Fruit fly (Drosophila melanogaster) whole organism, larva: ENCODE measurements around the gene CG31612.

Source experiments
- noc ChIP-seq: fragments of 200-800 bp; sonication (Bioruptor generic); optimal IDR thresholded peaks from 3 replicates; lab custom pipeline; 2019; ENCODE audit warnings: missing biosample characterization, mild to moderate bottlenecking, missing genetic modification characterization, moderate library complexity

CG31612 gene

DNA sequence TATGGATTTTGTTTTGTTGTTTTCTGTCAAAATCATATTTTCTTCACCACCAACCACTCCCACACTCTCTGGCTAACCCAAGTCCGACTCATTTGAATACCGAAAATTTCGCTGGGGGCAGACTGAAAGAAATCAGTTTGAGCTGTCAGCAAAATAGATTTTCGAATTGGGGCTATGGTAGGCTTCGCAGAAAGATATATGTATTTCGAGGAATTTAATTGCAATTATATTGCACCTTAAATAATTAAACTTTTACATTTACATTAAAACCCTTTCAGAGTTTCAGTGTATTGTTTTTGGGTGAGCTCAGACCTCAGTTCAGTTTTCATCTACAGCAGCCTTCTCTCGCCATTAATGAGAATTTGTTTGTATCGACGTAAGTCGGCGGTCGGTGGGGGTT lies 8.3 kb downstream of the CG31612 start:
- no peak for TF ChIP-seq noc (tag; lab: Kevin White, UChicago)

DNA sequence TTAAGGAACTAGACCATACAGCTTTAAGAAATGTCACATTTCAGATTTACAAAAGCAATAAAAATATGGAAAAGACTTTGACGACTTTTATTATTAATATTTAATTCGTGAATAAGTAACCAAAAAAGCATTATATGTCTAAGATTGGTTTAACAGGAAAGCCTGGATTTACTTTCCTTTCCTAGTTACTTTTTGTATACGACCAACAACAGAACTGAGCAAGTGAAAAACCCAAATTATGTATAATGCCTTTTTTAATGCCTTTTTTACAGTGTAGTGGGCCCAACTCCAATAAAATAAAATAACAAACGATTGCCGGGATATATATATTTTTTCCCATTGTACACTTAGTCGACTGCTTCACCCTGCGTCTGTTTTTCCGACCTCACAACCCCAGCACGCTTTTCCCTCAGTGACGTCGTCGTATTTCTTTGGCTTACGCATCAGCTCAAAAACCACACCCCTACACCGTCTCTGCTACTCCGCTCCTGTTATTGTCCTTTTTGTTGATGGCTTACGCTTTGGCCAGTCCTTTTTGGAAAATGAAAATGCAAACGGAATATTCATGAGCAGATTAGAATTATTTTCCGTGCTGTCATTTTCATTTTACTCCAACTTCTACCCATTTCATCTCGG lies 10.3 kb downstream of the CG31612 start:
- no peak for TF ChIP-seq noc (tag; lab: Kevin White, UChicago)

DNA sequence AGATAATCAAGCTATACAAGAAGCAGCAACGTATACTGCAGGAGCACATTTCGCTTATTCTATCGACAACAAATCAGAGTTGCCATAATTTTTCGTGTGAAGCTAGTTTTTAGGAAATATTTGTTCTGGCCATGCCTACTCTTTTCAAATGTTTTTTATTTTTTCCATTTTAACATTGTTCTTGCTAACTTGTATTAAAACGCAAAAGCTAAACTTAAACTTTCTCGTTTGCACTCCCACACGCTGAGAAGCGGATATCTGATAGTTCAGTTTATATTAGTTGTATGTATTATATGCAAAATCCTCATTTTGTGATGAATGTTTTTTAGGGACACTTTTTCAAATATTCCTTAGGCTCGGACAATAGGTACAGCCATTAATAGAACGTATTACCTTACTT lies 11.3 kb downstream of the CG31612 start, which contains the start of gene CG11630:
Gene CG11630, minus strand, starts transcription at position 101 of the 400 bp plus-strand sequence.
- TF ChIP-seq noc (tag; lab: Kevin White, UChicago) = no peak

- TF ChIP-seq noc (tag; lab: Kevin White, UChicago) = no peak
Observed at dm6 chr2L:21769461-21769860, 25.8 kb downstream of the CG31612 start.

dm6 chr2L:21764934-21765333 lies 30.3 kb downstream of the CG31612 start:
- TF ChIP-seq noc (tag; lab: Kevin White, UChicago) = no peak

- TF ChIP-seq noc (tag; lab: Kevin White, UChicago) = no peak
Observed at dm6 chr2L:21758067-21758398, 37.2 kb downstream of the CG31612 start.

DNA sequence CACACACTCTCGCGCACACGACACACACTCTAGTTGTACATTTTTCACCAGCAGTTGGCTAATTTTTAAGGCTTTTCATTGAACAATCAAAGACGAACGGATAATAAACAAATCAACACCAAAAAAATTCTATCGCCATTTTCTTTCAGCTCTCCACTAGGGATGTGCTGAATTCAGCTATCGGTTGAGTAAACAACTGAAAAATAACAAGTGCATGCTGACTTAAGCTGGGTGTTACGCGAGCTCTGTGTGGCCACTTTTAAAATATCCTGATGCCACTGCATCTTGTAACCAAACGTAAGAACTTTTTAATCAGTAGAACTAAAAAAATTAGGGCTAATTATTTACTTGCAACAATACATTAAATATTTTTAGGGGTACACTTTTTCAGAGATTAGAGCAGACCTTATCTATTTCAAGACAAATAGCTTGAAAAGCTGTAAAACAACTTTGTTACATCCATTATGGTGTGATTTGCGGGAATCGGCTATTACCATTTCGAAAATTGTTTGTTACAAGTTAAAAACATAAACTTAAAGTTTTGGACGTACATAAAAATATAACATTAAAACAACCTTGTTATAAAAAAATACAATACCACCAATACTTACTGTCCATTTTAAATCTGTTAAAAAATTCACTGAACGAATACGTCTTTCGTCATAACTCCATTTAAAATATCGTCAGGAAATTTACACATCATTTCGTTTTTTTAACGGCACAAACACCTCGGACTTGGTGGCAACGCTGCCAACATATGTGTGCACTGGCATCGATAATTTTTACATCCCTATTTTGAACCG lies 37.8 kb downstream of the CG31612 start, which contains the start of the genes step and CG1416:
Gene step, minus strand, starts transcription at position 203 of the 803 bp plus-strand sequence.
Gene CG1416, plus strand, starts transcription at position 747 of the 803 bp plus-strand sequence.
- TF ChIP-seq noc (tag; lab: Kevin White, UChicago) = no peak

DNA sequence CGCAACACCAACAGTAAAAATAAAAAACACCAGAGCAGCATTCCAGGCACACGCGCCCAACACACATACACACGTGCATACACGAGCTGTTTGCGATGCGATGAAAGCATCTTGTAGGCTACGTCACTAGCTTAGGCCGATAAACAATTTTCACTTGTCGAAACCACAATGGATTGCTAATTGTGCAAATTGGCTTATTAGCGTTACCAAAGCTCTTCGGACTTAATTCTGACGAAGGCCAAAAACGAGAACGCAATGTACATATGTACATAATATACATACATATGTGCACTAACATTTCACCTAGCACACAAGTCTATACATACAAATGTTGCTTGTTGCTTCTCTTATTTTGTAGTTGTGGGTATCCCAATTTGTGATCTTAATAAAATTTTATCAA lies 38.6 kb downstream of the CG31612 start:
- no peak for TF ChIP-seq noc (tag; lab: Kevin White, UChicago)

DNA sequence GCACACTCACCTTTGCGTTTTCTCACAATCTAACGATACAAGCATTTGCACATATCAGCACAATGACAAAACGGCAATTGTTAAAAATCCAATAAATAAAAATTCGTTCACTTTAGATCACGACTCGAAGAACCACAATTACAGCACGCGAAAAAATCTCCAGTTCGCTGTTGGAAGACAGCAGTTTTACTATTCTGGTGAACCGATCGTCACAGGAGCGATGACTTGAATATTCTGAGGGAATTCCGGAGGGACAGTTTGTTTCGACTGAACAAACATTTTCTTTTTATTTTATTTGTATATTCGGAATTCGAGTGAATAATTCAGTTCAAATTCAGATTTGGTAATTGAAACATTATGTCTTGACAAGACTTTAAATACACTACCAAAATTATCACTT lies 39.9 kb downstream of the CG31612 start:
- TF ChIP-seq noc (tag; lab: Kevin White, UChicago) = no peak

DNA sequence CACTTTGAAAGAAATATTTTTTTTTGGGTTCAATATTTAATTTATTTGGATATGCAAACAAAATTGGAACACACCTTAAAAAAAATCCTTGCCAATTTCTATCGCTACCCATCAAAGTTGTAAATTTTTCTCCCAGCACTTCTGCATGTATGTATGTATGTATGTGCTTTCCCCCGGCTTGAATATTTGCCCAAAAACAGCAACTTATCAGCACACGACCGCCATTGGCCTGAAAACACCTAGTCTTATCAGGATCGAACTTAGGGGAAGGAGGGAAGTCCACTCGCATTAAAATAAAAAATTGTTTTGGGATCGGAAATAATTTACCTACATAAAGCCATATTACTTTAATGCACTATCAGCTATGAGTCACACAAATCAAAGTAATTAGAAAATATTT lies 41.2 kb downstream of the CG31612 start:
- TF ChIP-seq noc (tag; lab: Kevin White, UChicago) = peak; percentile 37

DNA sequence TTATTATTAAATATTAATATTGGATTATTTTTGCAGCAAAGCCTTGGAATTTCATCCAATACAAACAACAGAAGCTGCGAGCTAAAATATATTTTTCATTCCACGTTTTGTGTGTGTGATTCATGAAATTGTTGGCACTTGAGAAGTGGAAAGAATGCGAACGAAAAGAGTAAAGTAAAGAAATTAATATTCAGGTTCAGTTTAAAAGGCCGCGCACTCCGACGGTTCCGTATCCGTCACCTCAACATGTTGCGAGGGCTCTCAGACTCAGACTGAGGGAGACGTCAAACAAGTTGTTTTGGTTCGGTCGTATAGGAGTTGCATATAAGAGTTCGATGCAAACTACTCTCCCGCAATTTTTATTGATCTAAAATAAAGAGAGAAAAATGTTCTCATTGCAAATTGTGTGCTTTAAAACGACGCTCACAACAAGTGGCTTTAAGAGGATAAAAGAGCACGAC lies 41.8 kb downstream of the CG31612 start:
- TF ChIP-seq noc (tag; lab: Kevin White, UChicago) = peak; percentile 27

DNA sequence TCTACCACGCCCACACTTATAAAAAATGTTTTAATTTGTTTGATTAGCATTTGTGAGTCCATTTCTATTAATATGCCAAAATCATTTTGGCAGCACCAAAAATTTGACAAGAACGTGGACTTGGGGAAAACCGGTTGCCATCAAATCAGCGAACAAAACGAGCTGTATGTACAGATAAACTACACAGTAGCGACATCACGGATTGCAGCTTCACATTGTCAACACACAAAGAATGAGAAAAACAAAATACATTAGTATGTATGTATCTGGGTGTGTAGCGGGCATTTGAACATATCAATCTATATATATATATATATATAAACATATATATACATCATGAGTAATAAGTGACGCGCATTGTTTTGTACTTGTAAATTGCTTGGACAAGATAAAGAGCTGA lies 42.4 kb downstream of the CG31612 start:
- TF ChIP-seq noc (tag; lab: Kevin White, UChicago) = no peak

DNA sequence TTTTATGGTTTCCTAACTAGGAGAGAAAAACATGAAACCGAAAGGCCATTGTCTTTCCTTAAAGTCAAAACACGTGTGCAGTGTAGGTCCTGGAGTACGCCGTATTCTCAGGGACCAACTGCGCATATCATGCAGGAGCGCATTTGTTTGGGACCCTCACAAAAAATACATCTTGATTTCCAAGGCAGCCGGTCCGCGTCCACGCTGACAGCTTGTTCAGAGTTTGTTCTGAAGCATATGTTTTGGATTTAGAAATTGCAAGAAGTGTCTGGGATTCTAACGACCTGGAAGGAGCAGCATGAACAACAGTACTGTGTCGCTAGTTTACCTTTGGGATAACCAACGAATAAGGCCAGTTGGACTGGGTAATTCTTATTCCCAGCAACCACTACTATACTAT lies 46.3 kb downstream of the CG31612 start:
- no peak for TF ChIP-seq noc (tag; lab: Kevin White, UChicago)

DNA sequence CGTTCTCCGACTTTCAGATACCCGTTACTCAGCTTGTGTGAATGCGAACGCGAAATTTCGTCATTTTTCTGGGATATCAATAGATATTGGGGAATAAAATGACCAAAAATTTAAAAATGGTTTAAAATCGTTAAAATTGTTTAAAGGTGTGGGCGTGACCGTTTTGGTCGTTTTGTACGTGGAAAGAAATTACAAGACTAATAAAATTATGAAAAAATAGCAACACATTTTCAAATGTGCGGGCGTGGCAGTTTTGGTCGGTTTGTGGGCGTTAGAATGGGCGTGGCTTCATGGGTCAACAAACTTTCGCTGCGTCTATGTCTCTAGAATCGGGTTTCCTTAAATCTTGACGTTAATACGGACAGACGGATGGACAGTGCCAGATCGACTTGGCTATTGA lies 69.2 kb downstream of the CG31612 start:
- no peak for TF ChIP-seq noc (tag; lab: Kevin White, UChicago)
